Fruit fly (Drosophila melanogaster) whole organism, embryonic: ENCODE data around the gene I-2.

Experiments
- Atf6 ChIP-seq: fragments of 200-800 bp; sonication (Bioruptor generic); IDR thresholded peaks from 2 replicates; pipeline ENCODE4 v1.3.6; 2022; ENCODE audit warnings: missing biosample characterization, missing genetic modification characterization
- CG10366 ChIP-seq: fragments of 200-800 bp; sonication (Bioruptor generic); IDR thresholded peaks from 2 replicates; pipeline ENCODE4 v1.3.6; 2022; ENCODE audit warnings: missing biosample characterization, missing genetic modification characterization
- CG11093 ChIP-seq: fragments of 200-800 bp; sonication (Bioruptor generic); IDR thresholded peaks from 3 replicates; pipeline ENCODE4 v1.3.6; 2022; ENCODE audit warnings: missing biosample characterization, missing genetic modification characterization
- CG11456 ChIP-seq: fragments of 200-800 bp; sonication (Bioruptor generic); IDR thresholded peaks from 3 replicates; pipeline ENCODE4 v1.3.6; 2022; ENCODE audit warnings: missing biosample characterization, missing genetic modification characterization
- CG11560 ChIP-seq: fragments of 200-800 bp; sonication (Bioruptor generic); IDR thresholded peaks from 3 replicates; pipeline ENCODE4 v1.3.6; 2022; ENCODE audit warnings: missing biosample characterization, missing genetic modification characterization
- CG12071 ChIP-seq: fragments of 200-800 bp; sonication (Bioruptor generic); optimal IDR thresholded peaks from 3 replicates; lab custom pipeline; 2018; ENCODE audit warnings: missing biosample characterization, mild to moderate bottlenecking, missing genetic modification characterization
- CG12236 ChIP-seq: fragments of 200-800 bp; sonication (Bioruptor generic); optimal IDR thresholded peaks from 2 replicates; lab custom pipeline; 2016; ENCODE audit warnings: missing biosample characterization, missing genetic modification characterization
- CG12299 ChIP-seq: fragments of 200-800 bp; sonication (Bioruptor generic); optimal IDR thresholded peaks from 2 replicates; lab custom pipeline; 2018; ENCODE audit warnings: missing biosample characterization, mild to moderate bottlenecking, missing genetic modification characterization
- CG12744 ChIP-seq: fragments of 200-800 bp; sonication (Bioruptor generic); optimal IDR thresholded peaks from 2 replicates; lab custom pipeline; 2016; ENCODE audit warnings: missing biosample characterization, missing genetic modification characterization
- CG14014 ChIP-seq: fragments of 200-800 bp; sonication (Bioruptor generic); IDR thresholded peaks from 2 replicates; pipeline ENCODE4 v1.3.6; 2022; ENCODE audit warnings: missing biosample characterization, missing genetic modification characterization
- CG16815 ChIP-seq: fragments of 200-800 bp; sonication (Bioruptor generic); optimal IDR thresholded peaks from 3 replicates; lab custom pipeline; 2017; ENCODE audit warnings: missing biosample characterization, mild to moderate bottlenecking, missing genetic modification characterization
- CG17186 ChIP-seq: fragments of 200-800 bp; sonication (Bioruptor generic); optimal IDR thresholded peaks from 3 replicates; lab custom pipeline; 2017; ENCODE audit warnings: missing biosample characterization, missing genetic modification reagents, missing genetic modification characterization
- CG18764 ChIP-seq: fragments of 200-800 bp; sonication (Bioruptor generic); optimal IDR thresholded peaks from 3 replicates; lab custom pipeline; 2016; ENCODE audit warnings: missing biosample characterization, missing genetic modification characterization
- CG2678 ChIP-seq: fragments of 200-800 bp; sonication (Bioruptor generic); optimal IDR thresholded peaks from 3 replicates; lab custom pipeline; 2019; ENCODE audit warnings: missing biosample characterization, mild to moderate bottlenecking, missing genetic modification characterization, moderate library complexity
- CG31441 ChIP-seq: fragments of 200-800 bp; sonication (Bioruptor generic); IDR thresholded peaks from 2 replicates; pipeline ENCODE4 v1.3.6; 2022; ENCODE audit warnings: missing biosample characterization, missing genetic modification characterization
- CG3995 ChIP-seq: fragments of 200-800 bp; sonication (Bioruptor generic); optimal IDR thresholded peaks from 3 replicates; lab custom pipeline; 2016; ENCODE audit warnings: missing biosample characterization, missing genetic modification characterization
- CG4617 ChIP-seq: fragments of 200-800 bp; sonication (Bioruptor generic); optimal IDR thresholded peaks from 3 replicates; lab custom pipeline; 2016; ENCODE audit warnings: missing biosample characterization, missing genetic modification characterization, borderline replicate concordance
- CG4707 ChIP-seq: fragments of 200-800 bp; sonication (Bioruptor generic); optimal IDR thresholded peaks from 2 replicates; lab custom pipeline; 2018; ENCODE audit warnings: missing biosample characterization, mild to moderate bottlenecking, missing genetic modification characterization, moderate library complexity
- CG5953 ChIP-seq: fragments of 200-800 bp; sonication (Bioruptor generic); IDR thresholded peaks from 2 replicates; pipeline ENCODE4 v1.3.6; 2022; ENCODE audit warnings: missing biosample characterization, missing genetic modification characterization
- CG6654 ChIP-seq: fragments of 200-800 bp; sonication (Bioruptor generic); optimal IDR thresholded peaks from 2 replicates; lab custom pipeline; 2017; ENCODE audit warnings: missing biosample characterization, mild to moderate bottlenecking, missing genetic modification characterization
- CG6813 ChIP-seq: fragments of 200-800 bp; sonication (Bioruptor generic); optimal IDR thresholded peaks from 2 replicates; lab custom pipeline; 2017; ENCODE audit warnings: missing biosample characterization, missing genetic modification characterization, mild to moderate bottlenecking, moderate library complexity, missing genetic modification reagents
- CG8281 ChIP-seq: fragments of 200-800 bp; sonication (Bioruptor generic); optimal IDR thresholded peaks from 2 replicates; lab custom pipeline; 2018; ENCODE audit warnings: missing biosample characterization, mild to moderate bottlenecking, missing genetic modification characterization, moderate library complexity
- CG8388 ChIP-seq: fragments of 200-800 bp; sonication (Bioruptor generic); optimal IDR thresholded peaks from 2 replicates; lab custom pipeline; 2019; ENCODE audit warnings: missing biosample characterization, mild to moderate bottlenecking, missing genetic modification characterization, moderate library complexity
- D19A ChIP-seq: fragments of 200-800 bp; optimal IDR thresholded peaks from 3 replicates; lab custom pipeline; 2019; ENCODE audit warnings: missing biosample characterization, mild to moderate bottlenecking, missing genetic modification characterization, moderate library complexity
- Dfd ChIP-seq, 2 experiments: fragments of >200 bp; optimal IDR thresholded peaks; 2 replicates each; lab custom pipeline; 2017; ENCODE audit warnings: missing biosample characterization in 2 of 2, missing genetic modification characterization in 2 of 2
- Dref ChIP-seq: fragments of 200-800 bp; sonication (Bioruptor generic); IDR thresholded peaks from 2 replicates; pipeline ENCODE4 v1.3.6; 2022; ENCODE audit warnings: missing biosample characterization, missing genetic modification characterization
- E2f2 ChIP-seq: fragments of 200-800 bp; sonication (Bioruptor generic); IDR thresholded peaks from 2 replicates; pipeline ENCODE4 v1.3.6; 2022; ENCODE audit warnings: missing biosample characterization, missing genetic modification characterization
- Fer2 ChIP-seq: fragments of 200-800 bp; sonication (Bioruptor generic); optimal IDR thresholded peaks from 2 replicates; lab custom pipeline; 2018; ENCODE audit warnings: missing biosample characterization, mild to moderate bottlenecking, missing genetic modification characterization, moderate library complexity
- GATAe ChIP-seq: fragments of 200-800 bp; sonication (Bioruptor generic); conservative IDR thresholded peaks from 2 replicates; pipeline ENCODE4 v1.3.6; 2022; ENCODE audit warnings: missing biosample characterization, missing genetic modification characterization
- Hand ChIP-seq: fragments of 200-800 bp; sonication (Bioruptor generic); optimal IDR thresholded peaks from 2 replicates; lab custom pipeline; 2017; ENCODE audit warnings: mild to moderate bottlenecking, missing biosample characterization, missing genetic modification reagents, missing genetic modification characterization
- Oli ChIP-seq: fragments of 200-800 bp; sonication (Bioruptor generic); optimal IDR thresholded peaks from 2 replicates; lab custom pipeline; 2018; ENCODE audit warnings: missing biosample characterization, mild to moderate bottlenecking, missing genetic modification characterization, moderate library complexity
- TFAM ChIP-seq: fragments of 200-800 bp; sonication (Bioruptor generic); optimal IDR thresholded peaks from 2 replicates; lab custom pipeline; 2017; ENCODE audit warnings: missing biosample characterization, missing genetic modification characterization, inconsistent platforms
- al ChIP-seq: fragments of 200-800 bp; sonication (Bioruptor generic); IDR thresholded peaks from 2 replicates; pipeline ENCODE4 v1.3.6; 2022; ENCODE audit warnings: missing biosample characterization, missing genetic modification characterization
- ato ChIP-seq: fragments of 200-800 bp; sonication (Bioruptor generic); IDR thresholded peaks from 2 replicates; pipeline ENCODE4 v1.3.6; 2022; ENCODE audit warnings: missing biosample characterization, missing genetic modification characterization; ENCODE audit not compliant: partially characterized antibody
- cad ChIP-seq: fragments of >200 bp; optimal IDR thresholded peaks from 2 replicates; lab custom pipeline; 2017; ENCODE audit warnings: missing biosample characterization, missing genetic modification characterization
- cas ChIP-seq: fragments of 200-800 bp; sonication (Bioruptor generic); IDR thresholded peaks from 2 replicates; pipeline ENCODE4 v1.3.6; 2022; ENCODE audit warnings: missing biosample characterization, missing genetic modification characterization
- cg ChIP-seq: fragments of 200-800 bp; sonication (Bioruptor generic); optimal IDR thresholded peaks from 3 replicates; lab custom pipeline; 2019; ENCODE audit warnings: missing biosample characterization, mild to moderate bottlenecking, missing genetic modification characterization, moderate library complexity
- dati ChIP-seq: fragments of 200-800 bp; sonication (Bioruptor generic); IDR thresholded peaks from 2 replicates; pipeline ENCODE4 v1.3.6; 2022; ENCODE audit warnings: missing biosample characterization, missing genetic modification characterization
- dmrt11E ChIP-seq: fragments of 200-800 bp; sonication (Bioruptor generic); optimal IDR thresholded peaks from 3 replicates; lab custom pipeline; 2018; ENCODE audit warnings: missing biosample characterization, mild to moderate bottlenecking, missing genetic modification characterization, moderate library complexity
- fru ChIP-seq: fragments of >200 bp; optimal IDR thresholded peaks from 2 replicates; lab custom pipeline; 2017
- gcm ChIP-seq: fragments of 200-800 bp; sonication (Bioruptor generic); optimal IDR thresholded peaks from 2 replicates; lab custom pipeline; 2019; ENCODE audit warnings: missing biosample characterization, mild to moderate bottlenecking, missing genetic modification characterization, moderate library complexity
- h ChIP-seq: fragments of >200 bp; optimal IDR thresholded peaks from 2 replicates; lab custom pipeline; 2017
- ham ChIP-seq: fragments of 200-800 bp; sonication (Bioruptor generic); IDR thresholded peaks from 2 replicates; pipeline ENCODE4 v1.3.6; 2022; ENCODE audit warnings: missing biosample characterization, missing genetic modification characterization
- lilli ChIP-seq: fragments of 200-800 bp; sonication (Bioruptor generic); optimal IDR thresholded peaks from 3 replicates; lab custom pipeline; 2016; ENCODE audit warnings: missing biosample characterization, missing genetic modification characterization
- oc ChIP-seq: fragments of 200-800 bp; sonication (Bioruptor generic); optimal IDR thresholded peaks from 2 replicates; lab custom pipeline; 2018; ENCODE audit warnings: missing biosample characterization, mild to moderate bottlenecking, missing genetic modification characterization, moderate library complexity
- onecut ChIP-seq: fragments of 200-800 bp; sonication (Bioruptor generic); IDR thresholded peaks from 2 replicates; pipeline ENCODE4 v1.3.6; 2022; ENCODE audit warnings: missing biosample characterization, missing genetic modification characterization
- peb ChIP-seq: fragments of 200-800 bp; sonication (Bioruptor generic); IDR thresholded peaks from 2 replicates; pipeline ENCODE4 v1.3.6; 2022; ENCODE audit warnings: missing biosample characterization, missing genetic modification characterization
- pho ChIP-seq: fragments of 200-800 bp; sonication (Bioruptor generic); optimal IDR thresholded peaks from 2 replicates; lab custom pipeline; 2016; ENCODE audit warnings: missing biosample characterization, missing genetic modification characterization
- pita ChIP-seq: fragments of 200-800 bp; sonication (Bioruptor generic); optimal IDR thresholded peaks from 2 replicates; lab custom pipeline; 2017; ENCODE audit warnings: missing biosample characterization, mild to moderate bottlenecking, missing genetic modification characterization
- row ChIP-seq: fragments of 200-800 bp; sonication (Bioruptor generic); IDR thresholded peaks from 3 replicates; pipeline ENCODE4 v1.3.6; 2022; ENCODE audit warnings: missing biosample characterization, missing genetic modification characterization
- sd ChIP-seq: fragments of 200-800 bp; sonication (Bioruptor generic); optimal IDR thresholded peaks from 3 replicates; lab custom pipeline; 2018; ENCODE audit warnings: missing biosample characterization, mild to moderate bottlenecking, missing genetic modification characterization, moderate library complexity
- twi ChIP-seq: fragments of 200-800 bp; optimal IDR thresholded peaks from 2 replicates; lab custom pipeline; 2019; ENCODE audit warnings: missing biosample characterization, mild to moderate bottlenecking, missing genetic modification characterization, moderate library complexity
- zfh2 ChIP-seq: fragments of 200-800 bp; sonication (Bioruptor generic); optimal IDR thresholded peaks from 2 replicates; lab custom pipeline; 2016; ENCODE audit warnings: missing biosample characterization, missing genetic modification characterization

The I-2 gene

DNA sequence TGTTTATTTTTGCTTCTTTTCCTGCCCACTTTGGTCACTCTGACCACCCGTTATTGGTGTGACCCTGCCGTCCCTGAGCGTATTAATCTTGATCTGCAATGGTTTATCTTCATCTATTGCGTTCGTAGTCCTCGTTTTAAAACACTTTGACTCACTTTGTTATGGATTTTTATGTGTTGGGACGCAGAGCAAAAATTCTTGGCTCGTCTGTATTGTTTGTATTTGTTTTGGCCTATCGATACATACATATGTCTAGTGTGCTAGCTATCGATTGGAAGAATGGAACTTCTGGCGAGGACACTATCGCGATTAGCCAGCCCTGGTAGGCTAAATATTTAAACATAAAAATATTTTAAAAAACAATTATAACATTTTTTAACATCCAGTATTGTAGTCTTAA is 23.0 kb upstream of the I-2 start, which contains the start of gene CG10809 (continued):
- no peak for TF ChIP-seq dati (GFP tag; lab: Robert Waterston, UW)
- TF ChIP-seq Hand (GFP tag; lab: Kevin White, UChicago): no peak
- peak; percentile 43 for TF ChIP-seq CG3995 (GFP tag; lab: Kevin White, UChicago)
- no peak for TF ChIP-seq CG12071
- no peak for TF ChIP-seq CG12299
- no peak for TF ChIP-seq peb (GFP tag; lab: Robert Waterston, UW)
- TF ChIP-seq TFAM (GFP tag; lab: Kevin White, UChicago): no peak
- no peak for TF ChIP-seq CG2678 (tag; lab: Kevin White, UChicago)
- no peak for TF ChIP-seq GATAe (GFP tag; lab: Robert Waterston, UW)
- TF ChIP-seq D19A (tag; lab: Kevin White, UChicago): no peak
- TF ChIP-seq CG12744 (GFP tag; lab: Kevin White, UChicago): no peak
- peak; percentile 80 for TF ChIP-seq row (GFP tag; lab: Robert Waterston, UW)
- peak; percentile 36 for TF ChIP-seq twi
- TF ChIP-seq Atf6 (GFP tag; lab: Robert Waterston, UW): no peak
- peak; percentile 37 for TF ChIP-seq cg (GFP tag; lab: Kevin White, UChicago)
- TF ChIP-seq CG4707 (GFP tag; lab: Kevin White, UChicago): no peak
- no peak for TF ChIP-seq oc (tag; lab: Kevin White, UChicago)
- no peak for TF ChIP-seq cas
- no peak for TF ChIP-seq CG5953
- TF ChIP-seq pita: no peak
- peak; percentile 20 for TF ChIP-seq pho (GFP tag; lab: Kevin White, UChicago)
- TF ChIP-seq gcm (GFP tag; lab: Kevin White, UChicago): no peak
- TF ChIP-seq CG16815 (GFP tag; lab: Kevin White, UChicago): no peak
- TF ChIP-seq cad (GFP tag; lab: Kevin White, UChicago): no peak
- TF ChIP-seq CG11456 (GFP tag; lab: Robert Waterston, UW): no peak
- TF ChIP-seq CG4617 (GFP tag; lab: Kevin White, UChicago): peak; percentile 97
- no peak for TF ChIP-seq onecut (GFP tag; lab: Robert Waterston, UW)
- TF ChIP-seq sd (tag; lab: Kevin White, UChicago): peak; percentile 61
- TF ChIP-seq Fer2 (tag; lab: Kevin White, UChicago): no peak
- no peak for TF ChIP-seq CG14014 (GFP tag; lab: Robert Waterston, UW)
- TF ChIP-seq CG12236 (GFP tag; lab: Kevin White, UChicago): no peak
- no peak for TF ChIP-seq Dfd (GFP tag; optimal IDR thresholded peaks at IDR 0.05; lab: Kevin White, UChicago)
- no peak for TF ChIP-seq CG6813 (GFP tag; lab: Kevin White, UChicago)
- no peak for TF ChIP-seq CG11093 (GFP tag; lab: Robert Waterston, UW)
- TF ChIP-seq fru (lab: Kevin White, UChicago): no peak
- TF ChIP-seq CG8388: no peak
- peak; percentile 91 for TF ChIP-seq Dref (GFP tag; lab: Robert Waterston, UW)
- peak; percentile 60 for TF ChIP-seq CG17186
- TF ChIP-seq CG6654 (GFP tag; lab: Kevin White, UChicago): no peak
- 0 out of 2 replicates have a peak, but pooled peaks have one; percentile 13 for TF ChIP-seq CG31441 (GFP tag; lab: Robert Waterston, UW)
- TF ChIP-seq CG10366 (GFP tag; lab: Robert Waterston, UW): no peak; the same call in 1 of the 2 replicates
- peak; percentile 77 for TF ChIP-seq ato (GFP tag; lab: Robert Waterston, UW)
- no peak for TF ChIP-seq CG8281 (tag; lab: Kevin White, UChicago)
- no peak for TF ChIP-seq h (lab: Kevin White, UChicago)
- TF ChIP-seq dmrt11E (tag; lab: Kevin White, UChicago): peak; percentile 48
- TF ChIP-seq ham: no peak
- TF ChIP-seq E2f2 (GFP tag; lab: Robert Waterston, UW): peak; percentile 59
- peak; percentile 22 for TF ChIP-seq CG18764 (GFP tag; lab: Kevin White, UChicago)
- peak; percentile 44 for TF ChIP-seq zfh2 (GFP tag; lab: Kevin White, UChicago)
- TF ChIP-seq Oli (tag; lab: Kevin White, UChicago): no peak
- TF ChIP-seq lilli (GFP tag; lab: Kevin White, UChicago): peak; percentile 45
- TF ChIP-seq al (GFP tag; lab: Robert Waterston, UW): peak; percentile 49
- no peak; the same call in 2 of the 3 replicates for TF ChIP-seq CG11560 (tag; lab: Robert Waterston, UW)
